Worm (Caenorhabditis elegans): ENCODE data around the gene shpk-1.

ce11 chrIII:13614751-13615150 lies 6.9 kb downstream of the shpk-1 start:
- TF ChIP-seq lsy-2 (tag; optimal IDR thresholded peaks at IDR 0.05) (no peak), unc-62 (GFP tag; optimal IDR thresholded peaks at IDR 0.05) (no peak)
